Worm (Caenorhabditis elegans) whole organism, L1 larva: Measurements from ENCODE around the gene T02G5.3.

Experiments used
- dsc-1 ChIP-seq: sonication (generic microtip); optimal IDR thresholded peaks from 2 replicates; lab custom pipeline; 2016; ENCODE audit warnings: mild to moderate bottlenecking, missing genetic modification characterization, missing compliant biosample characterization
- egl-27 ChIP-seq, 2 experiments: fragments of 150-350 bp in 1 of 2; sonication (generic microtip); optimal IDR thresholded peaks; 3 replicates each; lab custom pipeline; 2017 to 2018; ENCODE audit warnings: missing biosample characterization in 2 of 2, missing genetic modification characterization in 2 of 2, missing genetic modification reagents in 2 of 2
- lin-13 ChIP-seq: fragments of 150-350 bp; optimal IDR thresholded peaks from 2 replicates; lab custom pipeline; 2014; ENCODE audit warnings: missing biosample characterization, missing genetic modification reagents, missing genetic modification characterization
- lin-39 ChIP-seq: fragments of 150-350 bp; optimal IDR thresholded peaks from 2 replicates; lab custom pipeline; 2014; ENCODE audit warnings: missing biosample characterization, missing genetic modification reagents, missing genetic modification characterization
- snpc-4 ChIP-seq: fragments of 150-350 bp; optimal IDR thresholded peaks from 2 replicates; lab custom pipeline; 2014; ENCODE audit warnings: missing biosample characterization, missing genetic modification characterization

DNA sequence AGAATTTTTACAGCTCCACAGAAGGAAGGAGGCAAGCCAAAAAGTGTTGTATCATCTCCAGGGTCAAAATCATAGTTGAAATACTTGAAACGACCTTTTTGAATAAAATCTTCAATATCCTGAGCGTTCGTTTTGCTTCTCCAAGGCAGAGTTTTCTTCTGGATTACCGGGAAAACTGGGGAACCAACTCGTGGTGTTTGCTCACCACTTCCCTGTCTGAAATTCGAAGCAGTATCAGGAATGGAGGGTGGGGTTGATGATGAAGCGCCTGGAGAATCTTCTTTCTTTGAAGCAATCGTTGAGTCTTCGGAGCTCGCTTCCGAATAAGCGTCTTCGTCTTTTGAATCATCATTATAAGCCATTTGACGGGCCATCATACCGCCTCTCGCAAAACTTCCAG is 9.9 kb downstream of the T02G5.3 start:
- TF ChIP-seq dsc-1 (tag; lab: Kevin White, UChicago) (no peak), snpc-4 (tag; lab: Kevin White, UChicago) (no peak), lin-39 (tag; lab: Kevin White, UChicago) (no peak), lin-13 (GFP tag; lab: Kevin White, UChicago) (no peak), egl-27 (tag; optimal IDR thresholded peaks at IDR 0.05; lab: Kevin White, UChicago) (no peak)
